Worm (Caenorhabditis elegans) whole organism, L4 larva: Measurements from ENCODE around the gene madd-3.

Experiments
- F26F4.8 ChIP-seq: fragments of 200-800 bp; sonication (Bioruptor generic); conservative IDR thresholded peaks from 2 replicates; pipeline ENCODE4 v1.3.6; 2022; ENCODE audit warnings: missing genetic modification characterization, missing compliant biosample characterization
- R02D3.7 ChIP-seq: fragments of 150-350 bp; sonication (generic microtip); optimal IDR thresholded peaks from 3 replicates; lab custom pipeline; 2014; ENCODE audit warnings: missing biosample characterization, missing genetic modification characterization
- Y105C5A.15 ChIP-seq: fragments of 200-800 bp; sonication (Bioruptor generic); IDR thresholded peaks from 2 replicates; pipeline ENCODE4 v1.3.6; 2022; ENCODE audit warnings: missing genetic modification characterization, missing compliant biosample characterization
- Y5F2A.4 ChIP-seq: fragments of 200-800 bp; sonication (Bioruptor generic); optimal IDR thresholded peaks from 2 replicates; lab custom pipeline; 2018; ENCODE audit warnings: mild to moderate bottlenecking, missing genetic modification characterization, missing compliant biosample characterization
- Y75B8A.6 ChIP-seq: fragments of 200-800 bp; sonication (Bioruptor generic); IDR thresholded peaks from 2 replicates; pipeline ENCODE4 v1.3.6; 2022; ENCODE audit warnings: missing genetic modification reagents, missing genetic modification characterization, missing compliant biosample characterization
- ama-1 ChIP-seq: fragments of 150-350 bp; optimal IDR thresholded peaks from 2 replicates; lab custom pipeline; 2014; ENCODE audit warnings: inconsistent platforms, mixed read lengths
- arid-1 ChIP-seq: fragments of 200-800 bp; sonication (Bioruptor generic); conservative IDR thresholded peaks from 2 replicates; pipeline ENCODE4 v1.3.6; 2022; ENCODE audit warnings: missing genetic modification reagents, missing genetic modification characterization, missing compliant biosample characterization
- ceh-32 ChIP-seq: sonication (generic microtip); optimal IDR thresholded peaks from 2 replicates; lab custom pipeline; 2016; ENCODE audit warnings: mild to moderate bottlenecking, missing genetic modification characterization, missing compliant biosample characterization; ENCODE audit not compliant: poor library complexity
- dmd-8 ChIP-seq: fragments of 200-800 bp; sonication (Bioruptor generic); IDR thresholded peaks from 2 replicates; pipeline ENCODE4 v1.3.6; 2022; ENCODE audit warnings: missing genetic modification characterization, missing compliant biosample characterization
- duxl-1 ChIP-seq: sonication (generic microtip); optimal IDR thresholded peaks from 2 replicates; lab custom pipeline; 2016; ENCODE audit warnings: mild to moderate bottlenecking, missing genetic modification characterization, moderate library complexity, missing compliant biosample characterization; ENCODE audit not compliant: poor library complexity
- hlh-11 ChIP-seq: fragments of 200-800 bp; sonication (Bioruptor generic); optimal IDR thresholded peaks from 2 replicates; lab custom pipeline; 2018; ENCODE audit warnings: mild to moderate bottlenecking, missing genetic modification characterization, missing compliant biosample characterization
- hlh-30 ChIP-seq: sonication (generic microtip); optimal IDR thresholded peaks from 2 replicates; lab custom pipeline; 2017; ENCODE audit warnings: antibody characterized with exemption, mild to moderate bottlenecking, missing genetic modification characterization, missing compliant biosample characterization; ENCODE audit not compliant: insufficient read depth
- jun-1 ChIP-seq: fragments of 150-350 bp; optimal IDR thresholded peaks from 2 replicates; lab custom pipeline; 2014; ENCODE audit warnings: missing biosample characterization, missing genetic modification reagents, missing genetic modification characterization
- lim-7 ChIP-seq: fragments of 200-800 bp; sonication (Bioruptor generic); IDR thresholded peaks from 2 replicates; pipeline ENCODE4 v1.3.6; 2022; ENCODE audit warnings: missing genetic modification characterization, missing compliant biosample characterization
- lsy-2 ChIP-seq, 2 experiments: fragments of 150-350 bp in 1 of 2; sonication (generic microtip) in 1 of 2; optimal IDR thresholded peaks; 2 replicates each; lab custom pipeline; 2014 to 2017; ENCODE audit warnings: missing biosample characterization in 2 of 2, missing genetic modification characterization in 2 of 2
- madf-9 ChIP-seq: fragments of 200-800 bp; sonication (Bioruptor generic); conservative IDR thresholded peaks from 2 replicates; pipeline ENCODE4 v1.3.6; 2022; ENCODE audit warnings: missing genetic modification reagents, missing genetic modification characterization, missing compliant biosample characterization
- mxl-2 ChIP-seq: fragments of 200-800 bp; sonication (Bioruptor generic); conservative IDR thresholded peaks from 2 replicates; pipeline ENCODE4 v1.3.6; 2022; ENCODE audit warnings: missing genetic modification reagents, missing genetic modification characterization, missing compliant biosample characterization
- mxl-3 ChIP-seq: fragments of 200-800 bp; sonication (Bioruptor generic); optimal IDR thresholded peaks from 2 replicates; lab custom pipeline; 2018; ENCODE audit warnings: mild to moderate bottlenecking, missing genetic modification characterization, missing compliant biosample characterization
- nhr-111 ChIP-seq: fragments of 200-800 bp; sonication (Bioruptor generic); optimal IDR thresholded peaks from 2 replicates; lab custom pipeline; 2018; ENCODE audit warnings: mild to moderate bottlenecking, missing genetic modification characterization, missing compliant biosample characterization
- nhr-28 ChIP-seq: fragments of 150-350 bp; optimal IDR thresholded peaks from 2 replicates; lab custom pipeline; 2014; ENCODE audit warnings: missing biosample characterization, missing genetic modification characterization
- nhr-41 ChIP-seq: fragments of 200-800 bp; sonication (Bioruptor generic); IDR thresholded peaks from 2 replicates; pipeline ENCODE4 v1.3.6; 2022; ENCODE audit warnings: missing genetic modification reagents, missing genetic modification characterization, missing compliant biosample characterization
- nhr-48 ChIP-seq: sonication (generic microtip); optimal IDR thresholded peaks from 2 replicates; lab custom pipeline; 2016; ENCODE audit warnings: mild to moderate bottlenecking, missing genetic modification characterization, missing compliant biosample characterization
- nhr-77 ChIP-seq: fragments of 150-350 bp; optimal IDR thresholded peaks from 2 replicates; lab custom pipeline; 2014; ENCODE audit warnings: missing biosample characterization, missing genetic modification characterization
- sdz-12 ChIP-seq: fragments of 200-800 bp; sonication (Bioruptor generic); optimal IDR thresholded peaks from 2 replicates; lab custom pipeline; 2018; ENCODE audit warnings: mild to moderate bottlenecking, missing genetic modification characterization, missing compliant biosample characterization
- set-16 ChIP-seq: fragments of 200-800 bp; sonication (Bioruptor generic); IDR thresholded peaks from 2 replicates; pipeline ENCODE4 v1.3.6; 2022; ENCODE audit warnings: missing genetic modification reagents, missing genetic modification characterization, missing compliant biosample characterization
- tra-1 ChIP-seq: fragments of 200-800 bp; sonication (Bioruptor generic); IDR thresholded peaks from 2 replicates; pipeline ENCODE4 v1.3.6; 2022; ENCODE audit warnings: missing genetic modification reagents, missing genetic modification characterization, missing compliant biosample characterization
- unc-62 ChIP-seq, 3 experiments: fragments of 150-350 bp in 1 of 3; sonication (generic microtip); optimal IDR thresholded peaks in 2 of 3; peaks in 1 of 3; 1 replicate in 1 of 3; 2 replicates in 2 of 3; lab custom pipeline; 2014 to 2017; ENCODE audit warnings: missing biosample characterization in 3 of 3, missing genetic modification characterization in 3 of 3, missing genetic modification reagents in 3 of 3, missing genotype in 1 of 3

Gene madd-3

DNA sequence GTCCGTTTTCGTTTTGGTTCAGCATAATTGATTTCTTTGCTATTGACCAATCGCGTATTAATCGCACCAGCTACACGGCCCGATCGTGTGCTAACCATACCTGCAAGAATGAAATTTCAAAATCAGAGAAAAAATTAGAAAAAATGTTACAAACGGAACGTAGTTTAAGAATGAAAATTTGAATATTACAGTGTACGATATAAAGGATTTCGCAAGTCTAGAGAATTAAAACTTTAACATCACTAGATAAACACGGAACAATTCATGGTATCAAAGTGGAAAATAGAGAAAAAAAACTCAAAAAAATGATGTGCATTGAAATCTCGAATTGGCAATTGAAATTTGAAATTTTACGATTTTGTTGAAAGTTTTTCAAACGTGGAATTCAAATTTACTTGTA lies at the start of gene madd-3:
madd-3 (minus strand) TSS at position 101 of the 400 bp plus-strand sequence.
- no peak for TF ChIP-seq dmd-8
- TF ChIP-seq, all 104 proteins: peak for 0

ce11 chrX:14340381-14340780 lies 43.9 kb upstream of the madd-3 start, which contains the start of gene sel-7:
Gene sel-7 (minus strand): TSS chrX:14340481.
- TF ChIP-seq arid-1 = no peak
- no peak for TF ChIP-seq R02D3.7 (tag; lab: Kevin White, UChicago)
- no peak for TF ChIP-seq sdz-12
- TF ChIP-seq ceh-32 (tag; lab: Kevin White, UChicago) = no peak
- no peak for TF ChIP-seq Y105C5A.15
- no peak for TF ChIP-seq duxl-1
- TF ChIP-seq nhr-48 (tag; lab: Kevin White, UChicago) = no peak
- TF ChIP-seq nhr-77 (tag; lab: Kevin White, UChicago) = no peak

- TF ChIP-seq unc-62 (GFP tag; optimal IDR thresholded peaks at IDR 0.05 in 1 of 2; lab: Kevin White, UChicago) (peak in 1 of 2 experiments; percentile 54), unc-62 (tag; optimal IDR thresholded peaks at IDR 0.05; lab: Kevin White, UChicago) (no peak), mxl-3 (no peak)
These were observed 43.3 kb upstream of the madd-3 start for ce11 chrX:14339723-14340122.

DNA sequence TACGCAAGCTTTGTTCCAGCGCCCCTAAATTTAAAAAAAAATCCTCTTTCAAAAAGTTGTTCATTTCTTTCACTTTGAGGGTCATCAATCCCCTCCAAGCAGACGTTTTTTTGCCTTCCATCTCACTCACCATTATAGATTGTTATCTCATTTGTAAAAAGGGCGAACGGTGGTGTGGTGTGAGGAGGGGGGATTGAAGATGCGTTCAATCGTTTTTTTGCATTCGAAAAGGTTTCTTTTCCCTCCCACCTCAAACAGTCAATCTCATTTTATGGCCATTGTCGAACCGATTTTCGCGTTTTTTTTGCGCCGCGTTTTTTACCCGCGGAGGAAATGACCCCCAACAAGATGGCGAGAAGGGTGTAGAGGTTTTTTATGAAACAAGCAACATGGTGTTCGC lies 42.4 kb upstream of the madd-3 start:
- peak in 1 of 2 experiments; percentile 84 for TF ChIP-seq unc-62 (GFP tag; optimal IDR thresholded peaks at IDR 0.05 in 1 of 2; lab: Kevin White, UChicago)
- no peak for TF ChIP-seq unc-62 (tag; optimal IDR thresholded peaks at IDR 0.05; lab: Kevin White, UChicago)
- no peak for TF ChIP-seq Y105C5A.15

DNA sequence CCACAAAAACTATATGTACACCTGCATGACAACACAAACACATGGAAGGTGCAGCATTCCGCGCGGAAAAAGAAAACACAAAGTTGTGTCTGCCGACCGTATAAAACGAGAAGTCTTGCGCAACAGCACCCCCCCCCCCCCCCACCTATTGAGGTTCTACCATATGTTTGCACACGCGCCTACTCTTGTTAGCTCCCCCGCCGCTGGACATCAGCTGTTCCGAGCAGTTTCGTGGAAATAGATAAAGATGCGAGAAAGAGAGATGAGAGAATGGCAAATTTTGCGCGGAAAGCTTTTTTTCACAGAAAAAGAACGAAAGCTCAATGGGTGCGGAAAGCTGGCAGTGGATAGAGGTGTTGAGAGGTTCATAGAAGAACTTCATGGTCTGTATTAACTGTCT lies 39.2 kb upstream of the madd-3 start:
- TF ChIP-seq hlh-11 (tag; lab: Kevin White, UChicago) = peak; percentile 22
- peak; percentile 22; the same call in 1 of the 2 replicates for TF ChIP-seq set-16 (GFP tag; lab: Robert Waterston, UW)
- TF ChIP-seq lim-7 = no peak

DNA sequence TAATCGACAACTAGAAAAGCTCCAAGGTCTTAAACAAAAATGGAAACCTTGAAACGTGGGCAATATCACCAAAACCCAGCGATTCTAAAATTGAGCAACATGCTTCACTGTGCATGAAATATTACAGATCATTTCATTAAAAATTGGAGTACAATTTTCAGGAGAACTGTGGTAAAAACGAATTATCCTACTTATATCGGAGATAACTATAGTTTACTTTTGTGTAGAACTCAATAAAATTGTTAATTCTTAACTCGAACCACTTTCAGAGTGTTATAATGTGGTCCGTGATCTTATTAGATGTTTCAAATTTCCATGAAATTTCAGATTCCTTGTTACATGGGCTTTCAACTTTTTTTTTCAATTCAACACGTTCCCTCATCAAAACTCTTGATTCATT lies 38.8 kb upstream of the madd-3 start, which contains the start of gene K04G11.1:
K04G11.1 (plus strand) TSS at position 301 of the 400 bp plus-strand sequence.
- TF ChIP-seq lsy-2 (tag; optimal IDR thresholded peaks at IDR 0.05; lab: Kevin White, UChicago) (no peak), madf-9 (GFP tag; lab: Robert Waterston, UW) (no peak), mxl-2 (no peak), R02D3.7 (tag; lab: Kevin White, UChicago) (no peak), nhr-28 (tag; lab: Kevin White, UChicago) (no peak), nhr-41 (GFP tag; lab: Robert Waterston, UW) (no peak)

ce11 chrX:14334151-14334550 lies 37.7 kb upstream of the madd-3 start:
- TF ChIP-seq tra-1 (no peak), jun-1 (tag; lab: Kevin White, UChicago) (no peak), Y5F2A.4 (GFP tag; lab: Kevin White, UChicago) (no peak), hlh-30 (tag; lab: Kevin White, UChicago) (peak; percentile 37), F26F4.8 (GFP tag; lab: Robert Waterston, UW) (no peak), nhr-28 (tag; lab: Kevin White, UChicago) (peak; percentile 17), Y75B8A.6 (GFP tag; lab: Robert Waterston, UW) (no peak), nhr-111 (GFP tag; lab: Kevin White, UChicago) (no peak), ama-1 (lab: Kevin White, UChicago) (no peak)
- TF ChIP-seq, all 104 proteins: peak for 2
